Fruit fly (Drosophila melanogaster): ENCODE data around the gene CG12880.
A peak's percentile ranks its signal among the peaks of the same experiment; 100 is the strongest.

The CG12880 gene

DNA sequence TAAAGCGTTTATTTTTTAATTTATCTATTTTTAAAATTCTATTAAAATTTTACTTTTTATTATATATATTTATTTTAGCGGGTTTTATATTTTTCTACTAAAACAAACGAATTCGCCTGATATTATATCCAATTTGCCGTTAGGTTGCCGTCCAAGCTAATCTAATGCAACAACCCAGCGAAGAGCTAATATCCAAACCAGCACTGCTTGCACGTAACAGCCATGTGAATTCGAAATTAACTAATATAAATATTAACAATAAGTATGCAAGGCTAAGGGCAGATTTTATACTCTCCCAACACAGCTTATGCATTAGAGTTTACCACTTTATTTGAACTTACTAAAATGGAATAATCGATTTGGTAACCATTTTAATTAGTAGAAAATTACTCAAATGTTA lies 34.1 kb upstream of the CG12880 start:
- TF ChIP-seq kay (GFP tag; ENCODE audit: borderline replicate concordance) (no peak), cic (GFP tag; optimal IDR thresholded peaks at IDR 0.05) (no peak), bab1 (GFP tag; optimal IDR thresholded peaks at IDR 0.05) (no peak)

DNA sequence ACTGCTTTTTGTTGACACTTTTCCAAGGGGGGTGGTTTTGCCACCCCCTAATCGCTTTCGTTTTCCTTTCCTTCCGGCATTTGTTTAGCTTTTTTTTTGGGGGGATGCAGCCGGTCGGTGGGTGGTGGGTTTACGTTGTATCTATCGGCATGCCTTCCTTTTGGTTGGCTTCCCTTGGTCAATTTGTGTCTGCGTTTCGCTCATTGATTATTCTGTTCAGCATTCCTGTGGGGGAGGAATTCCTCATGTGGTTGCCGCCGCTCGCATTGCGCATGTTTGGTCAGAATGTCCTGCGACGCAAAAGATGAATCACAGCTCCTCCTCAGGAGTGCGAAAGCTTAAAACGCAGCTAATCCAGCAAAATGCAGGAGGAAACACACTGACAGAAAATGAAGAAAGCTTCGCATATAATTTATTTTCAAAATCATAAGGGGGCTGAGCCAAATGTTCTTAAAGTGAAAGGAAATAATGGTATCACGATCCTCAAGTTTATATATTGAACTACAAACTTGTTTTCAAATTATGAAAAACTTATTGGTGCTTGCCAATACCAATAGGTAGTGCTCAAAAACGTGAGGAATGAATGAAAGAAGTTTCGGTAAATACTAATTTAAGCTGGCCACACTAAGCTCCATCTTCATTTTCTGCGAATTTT lies 33.5 kb upstream of the CG12880 start, which contains the start of gene RpS10a:
RpS10a (plus strand) TSS at position 605 of the 655 bp plus-strand sequence.
- TF ChIP-seq cnc (optimal IDR thresholded peaks at IDR 0.05): no peak
- no peak for TF ChIP-seq cic (GFP tag; optimal IDR thresholded peaks at IDR 0.05)
- no peak for TF ChIP-seq CG11617 (GFP tag; optimal IDR thresholded peaks at IDR 0.05)
- TF ChIP-seq kay (GFP tag; ENCODE audit: borderline replicate concordance): no peak
- no peak for TF ChIP-seq tj (GFP tag; optimal IDR thresholded peaks at IDR 0.05)
- no peak for TF ChIP-seq CG7045 (GFP tag; optimal IDR thresholded peaks at IDR 0.05)
- TF ChIP-seq Crg-1 (GFP tag; optimal IDR thresholded peaks at IDR 0.05): no peak
- TF ChIP-seq Mnt (GFP tag; optimal IDR thresholded peaks at IDR 0.05): no peak
- no peak for TF ChIP-seq CG1620 (GFP tag; optimal IDR thresholded peaks at IDR 0.05)
- no peak for TF ChIP-seq Clk (GFP tag; optimal IDR thresholded peaks at IDR 0.05)
- TF ChIP-seq Hr96 (GFP tag; optimal IDR thresholded peaks at IDR 0.05): no peak

DNA sequence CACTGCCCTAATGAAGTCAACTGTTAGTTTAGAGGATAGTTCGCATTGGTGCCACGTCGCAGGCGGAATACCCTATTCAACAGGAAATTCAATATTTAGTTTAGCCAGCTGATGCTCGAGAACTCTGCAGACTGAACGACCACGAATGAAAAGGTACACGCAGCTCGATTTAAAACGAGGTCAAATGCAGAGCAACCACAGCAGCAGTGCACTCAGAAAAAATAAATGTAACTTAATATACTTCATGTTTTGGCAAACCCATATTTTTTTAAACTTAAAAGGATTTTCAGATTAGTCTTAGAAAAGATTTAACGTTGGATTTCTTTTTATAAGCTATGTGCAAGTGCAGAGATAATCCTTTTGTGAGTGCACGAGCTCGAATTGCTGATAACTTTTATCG lies 30.7 kb upstream of the CG12880 start:
- no peak for TF ChIP-seq CG33017 (tag; optimal IDR thresholded peaks at IDR 0.05)
- no peak for TF ChIP-seq Crg-1 (GFP tag; optimal IDR thresholded peaks at IDR 0.05)
- TF ChIP-seq pad (GFP tag; optimal IDR thresholded peaks at IDR 0.05): no peak
- peak; percentile 10 for TF ChIP-seq CG5204 (GFP tag; optimal IDR thresholded peaks at IDR 0.05)

DNA sequence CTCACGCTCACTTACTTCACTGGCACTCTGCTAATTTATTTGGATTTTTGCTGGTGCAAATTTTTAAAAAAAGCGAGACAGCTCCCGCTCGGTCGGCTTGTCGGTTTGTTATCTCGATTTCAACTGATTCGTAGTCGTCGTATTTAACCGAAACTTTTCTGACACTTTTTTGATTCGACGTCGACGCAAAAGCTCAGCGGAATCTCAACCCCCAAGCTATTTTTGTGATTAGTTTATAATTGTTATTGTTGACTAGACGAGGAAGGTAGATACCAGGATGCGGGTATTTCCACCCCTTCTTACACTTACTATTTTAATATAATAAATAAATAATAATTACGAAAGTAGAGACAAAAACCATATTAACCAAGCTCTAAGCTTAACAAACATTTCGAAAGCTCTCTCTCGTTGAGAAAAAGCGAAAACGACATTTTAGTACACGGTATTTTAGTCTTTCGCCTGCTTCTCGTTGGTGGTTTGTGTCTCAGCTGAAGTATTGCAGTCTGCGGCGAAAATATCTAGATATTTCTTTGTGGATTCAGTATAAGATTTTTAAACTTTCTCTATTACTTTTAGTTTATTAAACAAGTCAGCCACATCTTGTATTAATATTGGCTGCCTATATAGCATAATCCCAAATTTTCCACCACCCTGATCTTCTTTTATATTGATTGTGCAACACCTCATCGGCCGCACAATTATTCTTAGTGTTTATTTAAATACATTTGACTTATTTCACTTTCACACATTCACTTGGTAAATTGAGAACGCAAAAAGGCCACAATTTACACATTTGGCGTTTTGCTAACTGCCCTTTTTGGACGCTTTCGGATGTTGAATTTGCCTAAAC lies 28.9 kb upstream of the CG12880 start, which contains the start of gene tau:
tau (minus strand) TSS at position 311 of the 850 bp plus-strand sequence.
- peak; percentile 16 for TF ChIP-seq cic (GFP tag; optimal IDR thresholded peaks at IDR 0.05)
- TF ChIP-seq CG14711 (tag; optimal IDR thresholded peaks at IDR 0.05): no peak
- TF ChIP-seq kay (GFP tag; ENCODE audit: borderline replicate concordance): peak; percentile 71

DNA sequence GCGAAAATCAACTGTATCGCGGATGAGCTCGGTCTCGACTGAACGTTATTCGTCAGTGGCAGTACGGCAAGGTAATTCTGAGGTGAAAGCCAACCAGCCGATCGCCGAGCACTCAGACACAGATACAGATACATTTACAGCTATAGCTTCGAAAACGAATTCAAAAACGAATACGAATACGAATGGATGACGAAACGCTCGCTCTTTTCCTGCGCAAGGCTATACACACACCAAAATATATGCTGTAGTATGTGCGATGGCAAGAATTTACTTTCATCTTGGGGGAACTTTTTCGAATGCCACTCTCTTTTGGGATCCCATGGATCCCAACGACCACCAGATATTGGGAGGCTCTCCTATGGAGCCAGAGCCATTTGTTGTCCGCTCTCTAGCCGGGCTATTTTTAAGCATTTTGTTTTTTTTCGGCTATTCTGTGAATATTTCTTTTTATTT lies 25.6 kb upstream of the CG12880 start, which contains the start of gene Mlc1:
Mlc1 (minus strand) TSS at position 51 of the 453 bp plus-strand sequence.
- no peak for TF ChIP-seq Clk (GFP tag; optimal IDR thresholded peaks at IDR 0.05)
- no peak for TF ChIP-seq CG5204 (GFP tag; optimal IDR thresholded peaks at IDR 0.05)
- TF ChIP-seq bab1 (GFP tag; optimal IDR thresholded peaks at IDR 0.05): no peak
- TF ChIP-seq tj (GFP tag; optimal IDR thresholded peaks at IDR 0.05): no peak
- no peak for TF ChIP-seq CG14711 (tag; optimal IDR thresholded peaks at IDR 0.05)
- no peak for TF ChIP-seq Hr96 (GFP tag; optimal IDR thresholded peaks at IDR 0.05)
- no peak for TF ChIP-seq CG33017 (tag; optimal IDR thresholded peaks at IDR 0.05)
- no peak for TF ChIP-seq Mnt (GFP tag; optimal IDR thresholded peaks at IDR 0.05)
- no peak for TF ChIP-seq kay (GFP tag; ENCODE audit: borderline replicate concordance)
- no peak for TF ChIP-seq CG7101 (tag; optimal IDR thresholded peaks at IDR 0.05)
- TF ChIP-seq cic (GFP tag; optimal IDR thresholded peaks at IDR 0.05): no peak
- TF ChIP-seq CG12768 (GFP tag; optimal IDR thresholded peaks at IDR 0.05): no peak
- no peak for TF ChIP-seq toe (GFP tag; optimal IDR thresholded peaks at IDR 0.05)
- TF ChIP-seq pad (GFP tag; optimal IDR thresholded peaks at IDR 0.05): no peak
- no peak for TF ChIP-seq CG1620 (GFP tag; optimal IDR thresholded peaks at IDR 0.05)
- no peak for TF ChIP-seq CG11617 (GFP tag; optimal IDR thresholded peaks at IDR 0.05)

DNA sequence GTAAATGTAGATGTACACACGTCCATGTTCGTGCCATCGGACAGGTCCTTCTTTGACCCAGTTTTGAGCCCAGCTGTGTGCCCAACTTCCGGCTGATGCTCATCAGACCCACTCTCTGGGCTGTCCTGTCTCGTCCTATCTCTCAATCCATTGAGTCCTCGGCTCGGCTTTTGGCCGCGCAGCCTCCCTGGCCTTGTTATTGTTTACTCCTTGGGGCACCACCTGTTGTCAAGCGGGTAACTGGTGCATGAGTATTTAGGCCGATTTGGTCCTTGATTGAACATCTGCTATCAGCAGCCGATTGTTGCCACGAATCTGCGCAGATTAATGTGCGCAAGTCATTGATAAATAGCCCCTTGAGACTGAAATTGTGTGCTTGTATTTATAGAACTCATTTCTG lies 24.4 kb upstream of the CG12880 start:
- TF ChIP-seq kay (GFP tag; ENCODE audit: borderline replicate concordance) (no peak), CG14711 (tag; optimal IDR thresholded peaks at IDR 0.05) (no peak), cic (GFP tag; optimal IDR thresholded peaks at IDR 0.05) (no peak), bab1 (GFP tag; optimal IDR thresholded peaks at IDR 0.05) (no peak), tj (GFP tag; optimal IDR thresholded peaks at IDR 0.05) (no peak), ovo (GFP tag; optimal IDR thresholded peaks at IDR 0.05) (no peak), CG12768 (GFP tag; optimal IDR thresholded peaks at IDR 0.05) (no peak), CG1620 (GFP tag; optimal IDR thresholded peaks at IDR 0.05) (no peak), CG33017 (tag; optimal IDR thresholded peaks at IDR 0.05) (no peak), cnc (optimal IDR thresholded peaks at IDR 0.05) (no peak), Crg-1 (GFP tag; optimal IDR thresholded peaks at IDR 0.05) (no peak), CG7045 (GFP tag; optimal IDR thresholded peaks at IDR 0.05) (no peak), CG5204 (GFP tag; optimal IDR thresholded peaks at IDR 0.05) (no peak), Clk (GFP tag; optimal IDR thresholded peaks at IDR 0.05) (no peak), toe (GFP tag; optimal IDR thresholded peaks at IDR 0.05) (no peak), CG7101 (tag; optimal IDR thresholded peaks at IDR 0.05) (no peak), CG11617 (GFP tag; optimal IDR thresholded peaks at IDR 0.05) (no peak), pad (GFP tag; optimal IDR thresholded peaks at IDR 0.05) (no peak), Hr96 (GFP tag; optimal IDR thresholded peaks at IDR 0.05) (no peak)

Measured in whole organism, adult.